Worm (Caenorhabditis elegans) whole organism, late embryonic: Measurements from ENCODE around the gene tctn-1.

Source experiments
- ama-1 ChIP-seq: fragments of 150-350 bp; optimal IDR thresholded peaks from 2 replicates; lab custom pipeline; 2014
- ceh-34 ChIP-seq: sonication (generic microtip); optimal IDR thresholded peaks from 2 replicates; lab custom pipeline; 2016; ENCODE audit warnings: mild to moderate bottlenecking, missing genetic modification characterization, missing compliant biosample characterization
- che-1 ChIP-seq: sonication (generic microtip); optimal IDR thresholded peaks from 2 replicates; lab custom pipeline; 2016; ENCODE audit warnings: mild to moderate bottlenecking, missing genetic modification characterization, missing compliant biosample characterization
- lin-11 ChIP-seq: fragments of 200-800 bp; sonication (Bioruptor generic); optimal IDR thresholded peaks from 2 replicates; lab custom pipeline; 2018; ENCODE audit warnings: mild to moderate bottlenecking, missing genetic modification characterization, missing compliant biosample characterization
- madf-2 ChIP-seq: sonication (generic microtip); optimal IDR thresholded peaks from 2 replicates; lab custom pipeline; 2017; ENCODE audit warnings: missing genetic modification characterization, missing compliant biosample characterization
- pha-4 ChIP-seq: fragments of 150-350 bp; optimal IDR thresholded peaks from 2 replicates; lab custom pipeline; 2018; ENCODE audit warnings: missing biosample characterization, missing genetic modification reagents, missing genetic modification characterization
- pqm-1 ChIP-seq: sonication (generic microtip); optimal IDR thresholded peaks from 2 replicates; lab custom pipeline; 2016; ENCODE audit warnings: missing genetic modification characterization, missing compliant biosample characterization
- tbx-2 ChIP-seq: sonication (generic microtip); optimal IDR thresholded peaks from 2 replicates; lab custom pipeline; 2016; ENCODE audit warnings: missing genetic modification characterization, missing compliant biosample characterization
- unc-3 ChIP-seq, 2 experiments: fragments of 200-800 bp in 1 of 2; sonication (Bioruptor generic) in 1 of 2; sonication (generic microtip) in 1 of 2; conservative IDR thresholded peaks in 1 of 2; optimal IDR thresholded peaks in 1 of 2; 2 replicates each; pipeline versions ENCODE4 v1.3.6 to Lab custom; 2016 to 2022; ENCODE audit warnings: missing compliant biosample characterization in 2 of 2, missing genetic modification characterization in 2 of 2, missing genetic modification reagents in 1 of 2
- ztf-16 ChIP-seq: sonication (generic microtip); optimal IDR thresholded peaks from 2 replicates; lab custom pipeline; 2017; ENCODE audit warnings: missing genetic modification characterization, missing compliant biosample characterization

ce11 chrIV:4751814-4752213 lies 4.2 kb upstream of the tctn-1 start, which contains the start of gene Y17G9B.4:
- TF ChIP-seq tbx-2 (tag; lab: Kevin White, UChicago) (no peak), madf-2 (tag; lab: Kevin White, UChicago) (no peak), lin-11 (tag; lab: Kevin White, UChicago) (no peak), pqm-1 (tag; lab: Kevin White, UChicago) (no peak), pha-4 (no peak), ceh-34 (tag; lab: Kevin White, UChicago) (no peak), unc-3 (GFP tag; conservative IDR thresholded peaks at IDR 0.05; lab: Robert Waterston, UW) (no peak), unc-3 (tag; optimal IDR thresholded peaks at IDR 0.05; lab: Kevin White, UChicago) (no peak), che-1 (tag; lab: Kevin White, UChicago) (no peak), ama-1 (lab: Kevin White, UChicago) (no peak), ztf-16 (tag; lab: Kevin White, UChicago) (no peak)
